Worm (Caenorhabditis elegans): ENCODE measurements around the gene K01A2.5.

ce11 chrII:300977-301772 lies at the start of gene K01A2.5:
- TF ChIP-seq ham-2 (GFP tag; optimal IDR thresholded peaks at IDR 0.05) = no peak
- no peak for TF ChIP-seq nhr-237 (tag; optimal IDR thresholded peaks at IDR 0.05)
- TF ChIP-seq pha-4 (tag; optimal IDR thresholded peaks at IDR 0.05) = no peak
- no peak for TF ChIP-seq unc-39 (tag; optimal IDR thresholded peaks at IDR 0.05)
- no peak for TF ChIP-seq lin-13 (tag; optimal IDR thresholded peaks at IDR 0.05)
- TF ChIP-seq flh-1 (GFP tag; optimal IDR thresholded peaks at IDR 0.05) = no peak
- no peak for TF ChIP-seq mep-1 (tag; optimal IDR thresholded peaks at IDR 0.05)
- no peak for TF ChIP-seq nhr-76 (tag; optimal IDR thresholded peaks at IDR 0.05)
- no peak for TF ChIP-seq nhr-28 (tag; optimal IDR thresholded peaks at IDR 0.05)
- TF ChIP-seq snpc-4 (tag; optimal IDR thresholded peaks at IDR 0.05) = no peak

All from whole organism, mixed stage, embryonic.